Fruit fly (Drosophila melanogaster): ENCODE measurements around the gene CG13455.

Gene CG13455

DNA sequence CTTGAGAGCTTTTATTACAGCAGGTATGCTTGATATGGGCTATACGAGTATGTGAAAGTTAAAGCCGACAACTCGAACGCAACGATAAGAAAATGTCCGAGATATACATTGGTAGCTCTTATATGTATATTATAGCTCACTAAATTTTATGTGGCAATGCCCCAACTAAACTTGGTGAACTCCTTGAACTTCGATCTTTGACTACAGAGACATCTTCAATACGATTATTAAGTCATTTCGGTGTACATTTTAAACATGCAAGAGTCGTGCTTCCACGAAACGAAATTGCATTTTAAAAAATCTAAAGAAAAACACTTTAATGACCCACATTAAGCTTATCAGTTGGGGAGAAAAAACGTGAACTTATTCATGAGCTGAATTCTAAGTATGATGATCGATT lies 40.2 kb downstream of the CG13455 start:
- TF ChIP-seq CG14655 (GFP tag; optimal IDR thresholded peaks at IDR 0.05) (no peak), CG12605 (GFP tag; IDR thresholded peaks at IDR 0.05) (no peak), Pif1A (GFP tag; optimal IDR thresholded peaks at IDR 0.05) (no peak), Pif1B (GFP tag; optimal IDR thresholded peaks at IDR 0.05) (no peak), Snoo (tag; optimal IDR thresholded peaks at IDR 0.05) (no peak), EcR (GFP tag; optimal IDR thresholded peaks at IDR 0.05) (no peak), CG8301 (tag; optimal IDR thresholded peaks at IDR 0.05) (no peak), Ets98B (GFP tag; IDR thresholded peaks at IDR 0.05) (no peak), CG9948 (tag; optimal IDR thresholded peaks at IDR 0.05) (no peak), CG8159 (tag; optimal IDR thresholded peaks at IDR 0.05) (no peak), CG17806 (tag; optimal IDR thresholded peaks at IDR 0.05) (no peak), CG4496 (GFP tag; IDR thresholded peaks at IDR 0.05) (no peak), CG10348 (GFP tag; IDR thresholded peaks at IDR 0.05) (no peak), gl (tag; optimal IDR thresholded peaks at IDR 0.05) (no peak), CG15710 (tag; optimal IDR thresholded peaks at IDR 0.05) (no peak), fd96Ca (GFP tag; IDR thresholded peaks at IDR 0.05) (no peak), CG13204 (GFP tag; optimal IDR thresholded peaks at IDR 0.05) (no peak), rn (GFP tag; IDR thresholded peaks at IDR 0.05) (no peak), D1 (tag; optimal IDR thresholded peaks at IDR 0.05) (no peak)

DNA sequence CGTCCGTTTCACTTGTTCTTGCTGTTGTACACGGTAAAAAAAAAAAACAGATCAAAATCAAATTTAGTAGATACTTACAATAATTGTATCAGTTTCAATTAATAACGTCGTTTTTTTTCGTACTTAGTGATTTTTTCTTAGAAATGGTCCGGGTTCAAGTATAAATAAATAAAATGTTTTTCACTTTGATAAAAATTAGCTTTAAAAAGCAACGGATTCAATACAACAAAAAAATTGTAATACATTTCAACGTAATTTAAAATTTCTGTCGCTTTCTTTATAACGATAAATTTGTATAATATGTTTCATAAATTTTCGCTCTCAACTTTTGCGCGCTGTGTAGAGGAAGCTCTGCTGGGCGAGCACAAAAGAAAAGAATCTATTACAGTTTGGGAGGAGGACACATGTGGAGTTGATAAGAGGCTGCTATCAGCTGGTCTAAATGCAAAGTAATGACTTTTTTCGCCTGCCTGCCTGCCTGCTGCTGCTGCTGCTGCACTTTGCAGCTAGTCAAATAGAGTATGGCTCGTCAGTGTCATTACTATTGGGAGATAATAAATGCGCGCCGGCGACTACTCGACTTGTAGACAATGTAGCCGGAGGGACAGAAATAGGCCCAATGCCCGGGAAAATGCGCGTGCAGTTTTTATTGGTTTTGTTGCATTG lies 41.7 kb downstream of the CG13455 start:
- TF ChIP-seq CG34367 (tag; optimal IDR thresholded peaks at IDR 0.05) (peak; percentile 58), rn (GFP tag; IDR thresholded peaks at IDR 0.05) (no peak), CG9948 (tag; optimal IDR thresholded peaks at IDR 0.05) (peak; percentile 71), Pif1B (GFP tag; optimal IDR thresholded peaks at IDR 0.05) (peak; percentile 56), Pif1A (GFP tag; optimal IDR thresholded peaks at IDR 0.05) (peak; percentile 73), gl (tag; optimal IDR thresholded peaks at IDR 0.05) (no peak), CG10348 (GFP tag; IDR thresholded peaks at IDR 0.05) (no peak), CG4496 (GFP tag; IDR thresholded peaks at IDR 0.05) (no peak; the same call in 1 of the 3 replicates), EcR (GFP tag; optimal IDR thresholded peaks at IDR 0.05) (peak; percentile 37), CG8159 (tag; optimal IDR thresholded peaks at IDR 0.05) (peak; percentile 80), CG8301 (tag; optimal IDR thresholded peaks at IDR 0.05) (peak; percentile 73), CG17806 (tag; optimal IDR thresholded peaks at IDR 0.05) (peak; percentile 66), Ets98B (GFP tag; IDR thresholded peaks at IDR 0.05) (no peak; the same call in 1 of the 2 replicates), Snoo (tag; optimal IDR thresholded peaks at IDR 0.05) (peak; percentile 18), D1 (tag; optimal IDR thresholded peaks at IDR 0.05) (peak; percentile 60), CG13204 (GFP tag; optimal IDR thresholded peaks at IDR 0.05) (no peak), CG32121 (GFP tag; IDR thresholded peaks at IDR 0.05) (peak; percentile 75), fd96Ca (GFP tag; IDR thresholded peaks at IDR 0.05) (no peak; the same call in 2 of the 3 replicates), CG12605 (GFP tag; IDR thresholded peaks at IDR 0.05) (peak; percentile 9; the same call in 1 of the 2 replicates), CG15710 (tag; optimal IDR thresholded peaks at IDR 0.05) (peak; percentile 72), CG14655 (GFP tag; optimal IDR thresholded peaks at IDR 0.05) (peak; percentile 83)

DNA sequence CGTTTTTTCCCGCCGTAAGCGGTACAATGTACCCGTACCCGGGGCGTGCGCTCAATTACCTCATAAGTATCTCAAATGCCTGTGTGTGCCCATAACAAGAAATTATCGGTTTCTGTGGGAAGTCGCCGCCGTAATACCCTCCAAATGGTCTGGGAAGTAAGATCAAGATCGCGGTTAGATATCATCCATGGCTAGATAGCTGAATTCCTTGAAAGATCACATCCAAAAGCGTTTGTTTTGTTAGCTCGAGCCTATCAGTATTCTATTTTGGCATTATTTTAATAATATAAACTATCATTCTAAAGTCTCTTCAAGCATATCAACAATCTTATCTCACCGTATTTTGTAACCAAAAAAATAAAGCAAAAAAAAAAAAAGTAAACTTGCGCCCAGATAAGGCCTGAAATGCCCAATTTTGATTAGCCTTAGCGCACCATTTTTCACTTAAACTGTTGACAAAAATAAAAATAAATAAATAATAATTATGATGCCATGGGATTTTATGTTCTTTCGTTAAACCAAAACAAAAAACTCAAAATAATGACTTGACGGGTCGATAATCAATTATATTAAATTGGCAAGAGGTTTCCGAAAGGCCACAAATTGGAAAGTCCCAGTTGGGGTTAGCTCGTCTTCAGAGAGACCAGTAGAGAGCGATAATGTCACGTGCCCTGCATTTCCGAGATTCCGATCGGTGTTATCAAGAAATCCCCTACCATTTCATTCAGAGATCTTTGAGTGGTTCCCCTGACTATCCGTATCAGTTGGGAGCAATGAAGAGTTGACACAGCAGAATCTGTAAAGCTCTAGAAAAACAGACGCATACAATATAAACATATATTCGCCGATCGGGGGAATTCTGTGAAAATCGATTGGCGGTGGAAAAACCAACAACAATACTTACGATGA lies 42.5 kb downstream of the CG13455 start:
- TF ChIP-seq CG12605 (GFP tag; IDR thresholded peaks at IDR 0.05), result no peak
- peak; percentile 6 for TF ChIP-seq CG14655 (GFP tag; optimal IDR thresholded peaks at IDR 0.05)
- no peak for TF ChIP-seq Pif1B (GFP tag; optimal IDR thresholded peaks at IDR 0.05)
- no peak for TF ChIP-seq rn (GFP tag; IDR thresholded peaks at IDR 0.05)
- no peak for TF ChIP-seq CG34367 (tag; optimal IDR thresholded peaks at IDR 0.05)
- no peak for TF ChIP-seq Snoo (tag; optimal IDR thresholded peaks at IDR 0.05)
- TF ChIP-seq CG4496 (GFP tag; IDR thresholded peaks at IDR 0.05), result no peak
- TF ChIP-seq CG32121 (GFP tag; IDR thresholded peaks at IDR 0.05), result no peak
- TF ChIP-seq fd96Ca (GFP tag; IDR thresholded peaks at IDR 0.05), result 0 out of 3 replicates have a peak, but pooled peaks have one; percentile 3
- TF ChIP-seq Pif1A (GFP tag; optimal IDR thresholded peaks at IDR 0.05), result no peak
- no peak for TF ChIP-seq CG8301 (tag; optimal IDR thresholded peaks at IDR 0.05)
- TF ChIP-seq EcR (GFP tag; optimal IDR thresholded peaks at IDR 0.05), result peak; percentile 32
- TF ChIP-seq CG13204 (GFP tag; optimal IDR thresholded peaks at IDR 0.05), result no peak
- TF ChIP-seq CG17806 (tag; optimal IDR thresholded peaks at IDR 0.05), result no peak
- TF ChIP-seq CG9948 (tag; optimal IDR thresholded peaks at IDR 0.05), result no peak

DNA sequence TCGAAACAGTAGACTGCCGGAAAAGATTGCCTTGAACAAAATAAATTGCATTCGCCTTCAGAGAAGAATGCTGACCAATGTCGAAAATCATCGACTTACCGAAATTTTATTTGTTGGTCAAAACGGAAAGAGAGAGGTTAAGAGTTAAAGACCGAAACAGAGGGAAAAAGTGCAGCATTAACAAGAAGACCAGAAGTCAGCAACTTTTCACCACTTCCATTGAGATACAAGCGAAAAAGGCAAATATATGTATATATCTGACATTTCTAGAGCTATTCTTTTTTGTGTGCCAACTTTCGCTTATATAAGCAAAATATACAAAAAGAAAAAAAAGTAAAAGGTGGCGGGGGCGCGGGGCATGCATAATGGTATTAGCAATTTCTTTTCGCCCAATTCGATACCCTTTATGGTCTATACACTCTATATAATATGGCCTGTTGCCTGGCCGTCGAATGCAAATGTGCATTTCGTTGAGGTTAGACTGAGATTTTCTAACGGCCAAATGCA lies 43.6 kb downstream of the CG13455 start:
- TF ChIP-seq Pif1B (GFP tag; optimal IDR thresholded peaks at IDR 0.05) (no peak), CG32121 (GFP tag; IDR thresholded peaks at IDR 0.05) (no peak), CG12605 (GFP tag; IDR thresholded peaks at IDR 0.05) (no peak), CG34367 (tag; optimal IDR thresholded peaks at IDR 0.05) (no peak), fd96Ca (GFP tag; IDR thresholded peaks at IDR 0.05) (no peak), D1 (tag; optimal IDR thresholded peaks at IDR 0.05) (no peak), CG8301 (tag; optimal IDR thresholded peaks at IDR 0.05) (no peak), EcR (GFP tag; optimal IDR thresholded peaks at IDR 0.05) (no peak), gl (tag; optimal IDR thresholded peaks at IDR 0.05) (no peak), Ets98B (GFP tag; IDR thresholded peaks at IDR 0.05) (no peak), CG17806 (tag; optimal IDR thresholded peaks at IDR 0.05) (no peak), CG15710 (tag; optimal IDR thresholded peaks at IDR 0.05) (no peak)

DNA sequence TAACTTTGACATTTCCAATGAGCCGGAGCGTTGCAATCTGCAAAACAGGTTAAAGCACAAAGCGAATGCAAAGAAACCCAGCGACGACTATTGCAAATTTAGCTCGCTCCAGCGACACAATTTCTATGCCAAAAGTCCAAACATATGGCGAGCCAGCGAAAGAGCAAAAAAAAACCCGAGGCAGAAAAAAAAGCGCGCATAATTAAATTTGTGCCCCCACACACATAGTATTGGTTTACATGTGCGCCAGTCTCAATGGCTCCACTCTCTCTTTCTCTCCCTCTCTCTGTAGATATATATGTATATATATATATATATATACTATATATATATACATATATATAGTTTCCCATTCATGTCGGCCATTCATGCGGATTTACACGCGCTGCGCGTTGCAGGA lies 44.3 kb downstream of the CG13455 start:
- TF ChIP-seq CG12605 (GFP tag; IDR thresholded peaks at IDR 0.05), result 0 out of 2 replicates have a peak, but pooled peaks have one; percentile 8
- TF ChIP-seq CG14655 (GFP tag; optimal IDR thresholded peaks at IDR 0.05), result peak; percentile 1
- TF ChIP-seq CG17806 (tag; optimal IDR thresholded peaks at IDR 0.05), result no peak
